Worm (Caenorhabditis elegans): ENCODE measurements around the gene Y48E1C.1.

Y48E1C.1 gene

DNA sequence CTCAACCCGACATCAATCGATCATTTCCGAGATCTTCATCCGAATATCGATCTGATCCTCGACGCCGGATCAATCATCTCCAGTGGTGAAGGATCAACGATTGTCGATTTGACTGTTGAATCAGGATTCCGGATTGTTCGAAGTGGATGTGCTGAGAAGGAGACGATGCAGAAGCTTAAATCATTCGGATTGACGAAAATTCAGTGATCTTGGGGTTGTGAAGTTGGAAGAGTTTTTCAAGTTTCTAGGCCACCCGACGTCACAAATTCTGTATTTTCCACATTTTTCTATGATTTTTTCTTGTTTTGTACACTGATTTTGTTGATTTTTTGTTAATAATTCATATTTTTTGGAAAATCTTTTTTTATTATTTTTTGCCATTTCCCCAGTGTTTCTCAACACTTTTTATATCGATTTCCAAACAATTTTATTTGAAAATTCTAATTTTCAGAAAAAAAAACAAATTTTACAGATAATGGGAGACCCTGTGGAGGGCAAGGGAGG lies at the start of gene Y48E1C.1:
Y48E1C.1 (plus strand) TSS at position 454 of the 504 bp plus-strand sequence.
- TF ChIP-seq Y79H2A.3 (GFP tag; conservative IDR thresholded peaks at IDR 0.05), result no peak
- TF ChIP-seq madf-8 (GFP tag; conservative IDR thresholded peaks at IDR 0.05), result no peak
- no peak for TF ChIP-seq K11D2.4 (GFP tag; IDR thresholded peaks at IDR 0.05)
- TF ChIP-seq F52B5.7 (tag; optimal IDR thresholded peaks at IDR 0.05), result no peak
- TF ChIP-seq snpc-3.4 (tag; optimal IDR thresholded peaks at IDR 0.05), result no peak
- no peak for TF ChIP-seq zim-3 (tag; optimal IDR thresholded peaks at IDR 0.05)
- no peak for TF ChIP-seq Y95B8A.8 (GFP tag; IDR thresholded peaks at IDR 0.05)
- no peak for TF ChIP-seq rec-8 (tag; optimal IDR thresholded peaks at IDR 0.05)
- no peak for TF ChIP-seq dpl-1 (GFP tag; optimal IDR thresholded peaks at IDR 0.05)
- TF ChIP-seq nfyb-1 (GFP tag; IDR thresholded peaks at IDR 0.05), result no peak
- TF ChIP-seq xnd-1 (tag; optimal IDR thresholded peaks at IDR 0.05), result no peak
- TF ChIP-seq nhr-120 (GFP tag; IDR thresholded peaks at IDR 0.05), result no peak
- no peak for TF ChIP-seq him-1 (tag; optimal IDR thresholded peaks at IDR 0.05)
- no peak for TF ChIP-seq nfya-1 (tag; optimal IDR thresholded peaks at IDR 0.05; ENCODE audit: borderline replicate concordance, insufficient read depth)
- TF ChIP-seq ceh-79 (tag; optimal IDR thresholded peaks at IDR 0.05), result no peak

- TF ChIP-seq dpl-1 (GFP tag; optimal IDR thresholded peaks at IDR 0.05) (no peak), unc-130 (GFP tag; optimal IDR thresholded peaks at IDR 0.05) (no peak), nhr-120 (GFP tag; IDR thresholded peaks at IDR 0.05) (no peak), nfyb-1 (GFP tag; IDR thresholded peaks at IDR 0.05) (no peak), mel-28 (tag; optimal IDR thresholded peaks at IDR 0.05; ENCODE audit: borderline replicate concordance) (no peak), snpc-4 (GFP tag; optimal IDR thresholded peaks at IDR 0.05) (no peak), snpc-4 (tag; optimal IDR thresholded peaks at IDR 0.05) (no peak), Y67H2A.10 (GFP tag; conservative IDR thresholded peaks at IDR 0.05) (no peak), B0261.1 (tag; optimal IDR thresholded peaks at IDR 0.05) (no peak), mxl-1 (tag; optimal IDR thresholded peaks at IDR 0.05) (no peak), rec-8 (tag; optimal IDR thresholded peaks at IDR 0.05) (no peak)
Observed at ce11 chrII:13367784-13368183, 47.0 kb upstream of the Y48E1C.1 start.

ce11 chrII:13369231-13369630 lies 45.6 kb upstream of the Y48E1C.1 start, which contains the start of gene Y48C3A.20:
Gene Y48C3A.20 (plus strand): TSS chrII:13369607.
- no peak for TF ChIP-seq rec-8 (tag; optimal IDR thresholded peaks at IDR 0.05)
- TF ChIP-seq snpc-3.4 (tag; optimal IDR thresholded peaks at IDR 0.05), result peak; percentile 67
- TF ChIP-seq hmg-1.2 (GFP tag; IDR thresholded peaks at IDR 0.05), result peak; percentile 100
- peak; percentile 43 for TF ChIP-seq xnd-1 (tag; optimal IDR thresholded peaks at IDR 0.05)
- peak; percentile 87 for TF ChIP-seq madf-6 (GFP tag; IDR thresholded peaks at IDR 0.05)
- no peak for TF ChIP-seq nhr-179 (tag; optimal IDR thresholded peaks at IDR 0.05)
- peak; percentile 48 for TF ChIP-seq snpc-1.3 (tag; optimal IDR thresholded peaks at IDR 0.05; ENCODE audit: insufficient read depth)
- TF ChIP-seq let-607 (tag; optimal IDR thresholded peaks at IDR 0.05), result no peak
- TF ChIP-seq ekl-4 (GFP tag; IDR thresholded peaks at IDR 0.05), result no peak; the same call in 1 of the 2 replicates
- TF ChIP-seq T07F8.4 (tag; optimal IDR thresholded peaks at IDR 0.05), result no peak
- no peak for TF ChIP-seq snpc-4 (GFP tag; optimal IDR thresholded peaks at IDR 0.05)
- peak in 1 of 4 experiments; percentile 74 for TF ChIP-seq snpc-4 (tag; optimal IDR thresholded peaks at IDR 0.05)
- TF ChIP-seq lsl-1 (GFP tag; optimal IDR thresholded peaks at IDR 0.05), result peak; percentile 63
- peak; percentile 62; the same call in 1 of the 2 replicates for TF ChIP-seq D2030.7 (GFP tag; IDR thresholded peaks at IDR 0.05)
- TF ChIP-seq K12H6.12 (tag; optimal IDR thresholded peaks at IDR 0.05), result peak; percentile 13
- TF ChIP-seq snpc-1.1 (tag; optimal IDR thresholded peaks at IDR 0.05; ENCODE audit: insufficient read depth), result peak; percentile 14
- no peak for TF ChIP-seq K11D2.4 (GFP tag; IDR thresholded peaks at IDR 0.05)
- no peak for TF ChIP-seq fkh-3 (tag; optimal IDR thresholded peaks at IDR 0.05)
- no peak for TF ChIP-seq F39B2.1 (GFP tag; IDR thresholded peaks at IDR 0.05)
- TF ChIP-seq ztf-3 (GFP tag; optimal IDR thresholded peaks at IDR 0.05), result no peak
- no peak for TF ChIP-seq attf-3 (GFP tag; conservative IDR thresholded peaks at IDR 0.05)
- peak; percentile 34 for TF ChIP-seq efl-1 (GFP tag; optimal IDR thresholded peaks at IDR 0.05)
- no peak for TF ChIP-seq sdz-38 (tag; optimal IDR thresholded peaks at IDR 0.05)
- TF ChIP-seq dpl-1 (GFP tag; optimal IDR thresholded peaks at IDR 0.05), result peak; percentile 27
- TF ChIP-seq ceh-100 (GFP tag; IDR thresholded peaks at IDR 0.05), result peak; percentile 42; the same call in 1 of the 2 replicates
- peak; percentile 83 for TF ChIP-seq lin-54 (GFP tag; optimal IDR thresholded peaks at IDR 0.05)
- TF ChIP-seq lin-35 (GFP tag; optimal IDR thresholded peaks at IDR 0.05), result peak in 2 of 3 experiments; percentile 7 to 62
- TF ChIP-seq Y53G8AR.9 (GFP tag; conservative IDR thresholded peaks at IDR 0.05), result no peak
- TF ChIP-seq F52B5.7 (tag; optimal IDR thresholded peaks at IDR 0.05), result no peak
